Fruit fly (Drosophila melanogaster): Measurements from ENCODE around the gene CG4218.

The CG4218 gene

DNA sequence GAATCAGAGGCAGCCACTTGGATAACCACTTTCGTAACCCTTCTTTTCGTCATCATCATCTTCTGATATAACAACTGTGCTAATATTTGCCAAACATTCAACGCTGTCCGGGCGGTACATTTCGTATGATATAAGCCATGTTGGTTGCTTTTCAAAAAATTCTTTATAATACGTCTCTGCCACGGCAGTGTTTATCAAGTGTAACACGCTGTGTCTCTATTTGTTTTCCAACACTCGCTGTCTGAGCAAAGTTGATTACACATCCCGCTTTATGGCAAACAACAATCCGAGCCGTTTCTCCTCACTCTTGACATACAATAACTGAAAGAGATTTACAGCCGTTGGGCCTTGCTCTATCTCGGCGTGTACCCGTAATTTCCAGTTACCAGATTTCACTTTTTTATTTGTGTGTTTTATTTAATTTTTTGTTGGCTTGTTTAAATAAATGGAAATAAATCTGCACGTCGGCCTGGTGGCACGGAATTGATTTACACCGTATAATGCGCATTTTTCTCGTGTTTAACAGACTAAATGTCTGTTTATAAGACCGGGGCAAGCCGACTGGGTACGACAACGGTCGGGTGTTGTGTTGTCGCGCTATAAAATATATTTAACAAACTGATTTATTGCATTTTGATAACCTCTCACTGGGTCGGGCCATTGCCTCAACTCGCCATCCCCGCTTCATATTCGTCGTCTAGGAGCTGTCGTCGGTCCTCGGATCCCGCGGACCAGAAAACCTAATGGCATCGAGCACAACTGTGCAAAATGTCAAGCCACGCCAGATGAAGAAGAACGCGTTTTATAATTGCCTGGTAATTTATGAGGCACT is 43.7 kb downstream of the CG4218 start:
- no peak for TF ChIP-seq psq (optimal IDR thresholded peaks at IDR 0.05)
- TF ChIP-seq CG8478 (optimal IDR thresholded peaks at IDR 0.05), result no peak
- no peak for TF ChIP-seq usp (GFP tag; optimal IDR thresholded peaks at IDR 0.05)
- no peak for TF ChIP-seq EcR (GFP tag; optimal IDR thresholded peaks at IDR 0.05)
- no peak for TF ChIP-seq pan (optimal IDR thresholded peaks at IDR 0.05)
- TF ChIP-seq Dll (optimal IDR thresholded peaks at IDR 0.05), result no peak

DNA sequence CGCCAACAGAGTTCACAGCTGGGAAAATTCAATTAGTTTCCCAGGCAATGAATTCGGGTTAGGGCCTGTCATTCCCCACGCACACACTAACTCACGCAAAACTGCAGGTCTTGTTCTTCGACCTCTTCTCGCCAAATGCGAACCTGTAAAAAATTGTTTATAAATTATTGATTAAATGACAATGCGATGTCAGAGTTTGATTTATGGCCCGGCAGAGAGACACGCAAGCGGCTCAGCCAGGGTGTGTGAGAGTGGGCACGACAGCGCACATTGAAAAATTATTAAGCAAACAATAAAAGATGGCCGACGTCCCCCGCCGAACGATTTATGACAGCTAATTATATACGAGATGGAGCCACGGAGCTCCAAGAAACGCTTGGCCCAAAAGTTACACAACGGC is 45.3 kb downstream of the CG4218 start:
- TF ChIP-seq Dll (optimal IDR thresholded peaks at IDR 0.05) (no peak), usp (GFP tag; optimal IDR thresholded peaks at IDR 0.05) (no peak), psq (optimal IDR thresholded peaks at IDR 0.05) (no peak), CG8478 (optimal IDR thresholded peaks at IDR 0.05) (no peak), EcR (GFP tag; optimal IDR thresholded peaks at IDR 0.05) (no peak), pan (optimal IDR thresholded peaks at IDR 0.05) (no peak)

DNA sequence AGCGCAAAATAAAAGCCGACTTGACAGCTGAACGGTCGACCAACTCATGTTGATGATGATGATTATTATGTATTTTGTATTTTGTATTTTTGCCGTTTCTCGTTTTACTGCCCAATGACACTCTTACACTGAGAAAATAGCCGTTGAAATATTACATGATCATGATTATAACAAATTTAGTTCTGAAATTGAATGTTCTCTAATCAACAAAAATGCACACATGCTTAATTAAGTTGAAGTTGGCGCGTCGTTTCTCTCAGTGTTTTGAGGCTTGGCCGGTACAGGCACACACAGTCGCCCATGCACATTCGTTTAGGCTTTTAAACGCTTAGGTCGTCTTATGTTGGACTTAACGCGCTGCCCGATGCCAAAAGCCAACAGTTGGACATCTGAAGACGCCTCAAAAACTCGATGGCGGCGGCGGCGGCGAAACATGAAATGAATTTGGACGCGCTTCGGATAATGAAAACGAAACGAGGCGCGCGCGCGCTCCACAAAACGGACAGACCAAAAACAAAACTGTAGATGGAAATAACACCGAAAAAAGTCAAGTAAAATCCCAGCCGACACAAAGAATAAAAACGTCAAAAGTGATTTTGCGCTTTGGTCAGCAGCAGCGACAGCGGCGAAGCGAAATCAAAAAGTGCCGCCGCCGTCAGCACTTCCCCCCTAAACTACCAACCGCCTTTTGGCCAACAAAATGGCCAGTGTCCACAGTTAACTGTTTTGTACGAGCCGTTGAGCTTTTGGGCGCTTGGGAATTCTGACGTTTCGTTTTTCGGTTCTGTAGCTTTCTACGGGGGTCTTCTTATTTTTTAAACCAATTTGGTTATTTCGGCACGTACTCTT is 46.1 kb downstream of the CG4218 start:
- TF ChIP-seq Dll (optimal IDR thresholded peaks at IDR 0.05), result no peak

DNA sequence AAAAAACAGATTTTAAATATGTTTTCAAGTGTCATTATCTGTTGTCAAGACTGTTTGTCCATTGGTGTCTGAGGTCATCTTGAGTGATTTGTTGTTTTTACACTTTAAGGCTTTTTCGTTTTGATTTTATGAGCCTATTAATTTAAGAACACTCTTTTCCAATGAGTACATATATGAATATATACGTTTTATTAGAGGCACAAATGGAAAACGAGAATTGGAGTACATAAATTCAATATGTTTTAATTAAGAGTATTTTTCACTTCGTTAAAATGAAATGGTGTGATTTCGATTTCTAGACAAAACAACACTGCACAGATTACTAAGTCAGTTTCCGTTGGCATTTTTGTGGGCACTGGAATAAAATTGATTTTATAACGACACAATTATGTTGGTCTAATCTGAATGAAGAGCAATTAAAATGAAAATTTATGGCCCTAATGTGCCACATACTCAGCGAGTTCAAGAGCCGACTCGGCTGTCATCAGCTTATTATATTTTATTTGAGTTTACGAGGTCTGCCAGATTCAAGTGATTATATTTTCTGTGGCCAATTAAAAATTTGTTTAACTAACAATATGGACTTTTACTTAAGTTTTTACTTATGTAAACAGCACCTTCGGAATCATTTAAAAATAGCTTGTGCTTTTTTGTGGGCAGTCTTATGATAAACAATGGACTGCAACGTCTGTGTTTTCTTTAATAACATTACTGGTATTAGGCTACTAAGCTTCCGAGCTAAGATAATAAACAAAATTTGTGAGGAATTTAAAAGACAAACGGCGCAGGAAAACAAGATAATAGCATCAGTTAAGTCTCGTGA is 47.6 kb downstream of the CG4218 start:
- TF ChIP-seq Dll (optimal IDR thresholded peaks at IDR 0.05) (no peak), EcR (GFP tag; optimal IDR thresholded peaks at IDR 0.05) (no peak)

DNA sequence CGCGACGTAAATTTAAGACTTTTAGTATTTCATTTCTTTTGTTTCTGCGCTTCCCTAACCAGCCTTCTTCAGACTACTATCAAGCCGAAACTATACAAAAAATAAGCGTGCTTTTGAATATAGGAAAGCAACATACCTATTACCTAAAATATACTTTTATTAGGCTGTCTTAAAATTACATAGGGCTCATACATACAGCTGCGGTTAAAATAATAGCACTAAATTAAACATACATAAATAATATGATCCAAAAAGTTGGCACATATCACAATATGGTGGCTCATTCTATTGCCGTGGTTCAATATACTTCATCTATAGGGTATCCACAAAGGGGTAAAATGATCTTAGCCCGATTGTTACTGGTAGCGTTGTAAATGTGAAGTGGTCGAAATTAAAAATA is 48.5 kb downstream of the CG4218 start:
- TF ChIP-seq pan (optimal IDR thresholded peaks at IDR 0.05) (no peak), CG8478 (optimal IDR thresholded peaks at IDR 0.05) (no peak), usp (GFP tag; optimal IDR thresholded peaks at IDR 0.05) (no peak), psq (optimal IDR thresholded peaks at IDR 0.05) (no peak), Dll (optimal IDR thresholded peaks at IDR 0.05) (no peak), EcR (GFP tag; optimal IDR thresholded peaks at IDR 0.05) (no peak)

DNA sequence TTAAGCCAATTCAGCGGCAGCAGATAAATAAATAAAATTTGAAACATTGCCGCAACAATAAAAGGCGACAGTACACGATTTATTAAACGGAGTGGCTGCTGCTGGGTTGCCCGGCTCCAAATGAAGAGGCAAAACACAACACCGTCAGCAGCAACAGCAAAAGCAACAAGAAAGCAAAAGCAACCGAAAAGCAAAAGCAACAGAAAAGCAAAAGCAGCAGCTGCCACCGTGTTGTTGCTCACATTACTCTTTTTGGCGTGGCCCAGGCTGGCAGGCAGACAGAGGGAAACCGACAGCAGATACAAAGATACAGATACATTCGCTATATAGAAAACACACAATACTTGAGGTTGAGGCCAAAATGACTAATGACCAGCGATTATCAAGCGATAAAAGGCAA is 49.4 kb downstream of the CG4218 start:
- no peak for TF ChIP-seq usp (GFP tag; optimal IDR thresholded peaks at IDR 0.05)
- TF ChIP-seq Dll (optimal IDR thresholded peaks at IDR 0.05), result no peak

DNA sequence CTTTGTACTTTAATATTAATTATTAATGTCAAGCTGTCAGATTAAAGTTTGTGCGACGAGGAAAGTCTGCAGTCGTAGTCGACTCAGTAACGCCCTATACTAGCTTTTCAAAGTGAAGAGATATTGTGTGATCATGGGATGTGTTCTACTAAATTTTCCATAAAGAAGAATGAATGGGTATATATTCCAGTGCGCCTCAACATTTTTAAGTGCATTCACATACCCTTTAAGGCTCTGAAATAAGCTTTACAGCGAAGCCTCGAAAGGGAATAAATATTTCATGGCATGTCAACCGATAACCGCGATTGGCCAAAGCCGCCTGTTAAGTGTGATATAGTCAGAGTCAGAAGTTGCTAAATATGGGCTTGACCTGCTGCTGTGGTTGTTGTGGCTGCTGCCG is 49.8 kb downstream of the CG4218 start:
- TF ChIP-seq usp (GFP tag; optimal IDR thresholded peaks at IDR 0.05) (no peak), Dll (optimal IDR thresholded peaks at IDR 0.05) (no peak), CG8478 (optimal IDR thresholded peaks at IDR 0.05) (no peak), EcR (GFP tag; optimal IDR thresholded peaks at IDR 0.05) (no peak), pan (optimal IDR thresholded peaks at IDR 0.05) (no peak)

DNA sequence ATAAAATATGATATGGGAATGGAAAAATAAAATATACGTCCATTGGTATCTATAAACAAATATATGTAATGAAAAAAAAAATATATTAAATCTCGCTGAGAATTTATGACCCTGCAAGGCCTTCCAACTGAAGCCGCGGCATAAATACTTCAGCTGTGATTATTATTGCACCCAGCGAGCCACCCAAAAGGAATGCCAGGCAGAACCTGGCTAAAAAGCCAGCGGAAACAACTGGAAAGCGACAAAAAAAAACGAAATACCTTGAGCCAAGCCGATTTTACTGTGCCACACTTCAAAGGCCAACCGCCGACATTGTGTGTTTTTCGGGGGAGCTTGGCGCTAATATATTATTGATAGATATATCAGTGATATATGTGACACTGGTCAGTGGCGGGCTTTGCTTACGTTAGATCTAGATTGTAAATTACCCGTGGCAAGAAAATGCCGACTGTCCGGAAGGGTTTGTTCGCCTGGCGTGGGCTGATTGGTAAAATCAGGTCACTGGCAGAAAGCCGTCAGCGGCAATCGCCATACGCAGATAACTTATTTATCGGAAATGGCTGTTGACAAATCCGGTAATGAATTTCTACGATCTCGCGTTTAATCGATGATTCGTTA is 50.4 kb downstream of the CG4218 start:
- TF ChIP-seq Dll (optimal IDR thresholded peaks at IDR 0.05) (no peak), psq (optimal IDR thresholded peaks at IDR 0.05) (no peak), CG8478 (optimal IDR thresholded peaks at IDR 0.05) (no peak), usp (GFP tag; optimal IDR thresholded peaks at IDR 0.05) (no peak), EcR (GFP tag; optimal IDR thresholded peaks at IDR 0.05) (no peak), pan (optimal IDR thresholded peaks at IDR 0.05) (no peak)
